Worm (Caenorhabditis elegans) whole organism, late embryonic: ENCODE results near the gene flp-2.

Experiments used
- ceh-22 ChIP-seq: sonication (generic microtip); optimal IDR thresholded peaks from 2 replicates; lab custom pipeline; 2017; ENCODE audit warnings: missing biosample characterization, missing genetic modification characterization
- ceh-9 ChIP-seq: sonication (generic microtip); optimal IDR thresholded peaks from 2 replicates; lab custom pipeline; 2016; ENCODE audit warnings: mild to moderate bottlenecking, missing genetic modification characterization, inconsistent platforms, missing compliant biosample characterization
- npax-4 ChIP-seq: sonication (generic microtip); optimal IDR thresholded peaks from 2 replicates; lab custom pipeline; 2016; ENCODE audit warnings: missing genetic modification characterization, missing compliant biosample characterization
- unc-55 ChIP-seq: sonication (generic microtip); optimal IDR thresholded peaks from 2 replicates; lab custom pipeline; 2017; ENCODE audit warnings: missing biosample characterization, missing genetic modification reagents, missing genetic modification characterization

The flp-2 gene

DNA sequence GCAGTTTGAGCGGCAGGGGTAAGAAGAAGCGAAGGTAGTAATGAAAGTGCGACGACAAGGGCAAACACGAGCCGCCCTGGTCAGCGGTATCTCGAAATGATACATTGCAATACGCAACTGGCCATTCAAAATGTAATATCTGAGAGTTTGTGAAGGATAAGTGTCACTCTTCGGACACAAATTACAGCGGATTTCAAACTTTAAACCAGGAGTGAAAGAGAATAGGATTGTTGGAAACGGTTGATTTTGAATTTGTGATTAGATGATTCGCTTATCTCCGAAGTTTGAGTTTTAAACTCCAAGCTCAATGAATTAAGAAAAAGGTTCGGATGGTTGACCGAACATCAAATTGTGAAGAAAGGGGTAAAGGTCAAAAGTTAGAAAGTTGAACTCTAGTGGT lies 47.7 kb downstream of the flp-2 start, which contains the start of gene ZC374.2:
ZC374.2 (minus strand) TSS at position 101 of the 400 bp plus-strand sequence.
- TF ChIP-seq unc-55 (GFP tag; lab: Kevin White, UChicago) (peak; percentile 24), ceh-22 (tag; lab: Kevin White, UChicago) (no peak)
- TF ChIP-seq, all 69 proteins: peak for 1

- TF ChIP-seq npax-4 (tag; lab: Kevin White, UChicago) (no peak), ceh-9 (tag; lab: Kevin White, UChicago) (no peak)
- TF ChIP-seq, all 69 proteins: peak for 0
Observed at ce11 chrX:10044473-10044872, 50.6 kb downstream of the flp-2 start.
